Worm (Caenorhabditis elegans) whole organism, early embryonic: ENCODE results near the gene far-3.

ENCODE experiments used
- B0310.2 ChIP-seq: sonication (generic microtip); optimal IDR thresholded peaks from 2 replicates; lab custom pipeline; 2016; ENCODE audit warnings: mild to moderate bottlenecking, missing genetic modification characterization, missing compliant biosample characterization
- aly-1 ChIP-seq: sonication (generic microtip); optimal IDR thresholded peaks from 2 replicates; lab custom pipeline; 2016; ENCODE audit warnings: missing genetic modification characterization, missing compliant biosample characterization
- ama-1 ChIP-seq: fragments of 150-350 bp; optimal IDR thresholded peaks from 2 replicates; lab custom pipeline; 2014
- ceh-13 ChIP-seq: fragments of 200-800 bp; sonication (Bioruptor generic); optimal IDR thresholded peaks from 2 replicates; lab custom pipeline; 2018; ENCODE audit warnings: mild to moderate bottlenecking, missing genetic modification characterization, missing compliant biosample characterization
- ets-7 ChIP-seq: sonication (generic microtip); optimal IDR thresholded peaks from 2 replicates; lab custom pipeline; 2016; ENCODE audit warnings: missing genotype, missing genetic modification characterization, missing compliant biosample characterization
- hnd-1 ChIP-seq: sonication (generic microtip); optimal IDR thresholded peaks from 2 replicates; lab custom pipeline; 2016; ENCODE audit warnings: missing genetic modification characterization, missing compliant biosample characterization
- pes-1 ChIP-seq: fragments of 200-800 bp; sonication (Bioruptor generic); IDR thresholded peaks from 2 replicates; pipeline ENCODE4 v1.3.6; 2022; ENCODE audit warnings: missing genetic modification reagents, missing genetic modification characterization, missing compliant biosample characterization
- scrt-1 ChIP-seq: fragments of 200-800 bp; sonication (Bioruptor generic); IDR thresholded peaks from 2 replicates; pipeline ENCODE4 v1.3.6; 2022; ENCODE audit warnings: missing genetic modification characterization, missing compliant biosample characterization
- tbx-11 ChIP-seq: fragments of 200-800 bp; sonication (Bioruptor generic); IDR thresholded peaks from 2 replicates; pipeline ENCODE4 v1.3.6; 2022; ENCODE audit warnings: missing genetic modification characterization, missing compliant biosample characterization
- tra-4 ChIP-seq: sonication (generic microtip); optimal IDR thresholded peaks from 2 replicates; lab custom pipeline; 2017; ENCODE audit warnings: missing genetic modification characterization, missing compliant biosample characterization

DNA sequence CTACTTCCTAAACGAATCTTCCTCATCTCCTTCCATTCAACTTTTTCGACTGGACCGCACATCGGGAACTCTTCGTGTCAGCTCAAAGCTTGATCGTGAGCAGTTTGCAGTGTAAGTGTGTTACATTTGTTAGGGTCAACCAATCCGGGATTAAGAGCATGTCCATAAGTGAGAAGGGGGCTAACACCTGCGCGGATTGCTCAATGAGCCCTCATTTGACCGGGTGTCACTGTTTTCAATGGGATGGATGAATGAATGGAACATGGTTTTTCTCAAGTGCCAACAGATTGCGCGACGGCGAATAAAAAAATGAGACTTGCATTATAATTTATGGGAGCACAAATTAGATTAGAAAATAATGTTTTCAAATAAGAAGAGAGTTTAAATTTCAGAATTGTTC is 28.0 kb upstream of the far-3 start:
- TF ChIP-seq ama-1 (no peak), ets-7 (no peak), aly-1 (tag; lab: Kevin White, UChicago) (no peak), tbx-11 (GFP tag; lab: Robert Waterston, UW) (no peak), B0310.2 (tag; lab: Kevin White, UChicago) (no peak), scrt-1 (GFP tag; lab: Robert Waterston, UW) (no peak), hnd-1 (no peak), pes-1 (GFP tag; lab: Robert Waterston, UW) (no peak), tra-4 (tag; lab: Kevin White, UChicago) (no peak), ceh-13 (no peak)
